Worm (Caenorhabditis elegans) whole organism, L2 larva: ENCODE data around the gene lipl-2.

Experiments
- ama-1 ChIP-seq: fragments of 150-350 bp; optimal IDR thresholded peaks from 2 replicates; lab custom pipeline; 2018; ENCODE audit warnings: inconsistent platforms
- nhr-11 ChIP-seq: fragments of 150-350 bp; optimal IDR thresholded peaks from 2 replicates; lab custom pipeline; 2014; ENCODE audit warnings: missing biosample characterization, missing genetic modification characterization
- nhr-25 ChIP-seq: fragments of 150-350 bp; sonication (generic microtip); optimal IDR thresholded peaks from 3 replicates; lab custom pipeline; 2014; ENCODE audit warnings: missing biosample characterization, missing genetic modification characterization
- zag-1 ChIP-seq: fragments of 150-350 bp; optimal IDR thresholded peaks from 2 replicates; lab custom pipeline; 2014; ENCODE audit warnings: missing biosample characterization, missing genetic modification characterization

DNA sequence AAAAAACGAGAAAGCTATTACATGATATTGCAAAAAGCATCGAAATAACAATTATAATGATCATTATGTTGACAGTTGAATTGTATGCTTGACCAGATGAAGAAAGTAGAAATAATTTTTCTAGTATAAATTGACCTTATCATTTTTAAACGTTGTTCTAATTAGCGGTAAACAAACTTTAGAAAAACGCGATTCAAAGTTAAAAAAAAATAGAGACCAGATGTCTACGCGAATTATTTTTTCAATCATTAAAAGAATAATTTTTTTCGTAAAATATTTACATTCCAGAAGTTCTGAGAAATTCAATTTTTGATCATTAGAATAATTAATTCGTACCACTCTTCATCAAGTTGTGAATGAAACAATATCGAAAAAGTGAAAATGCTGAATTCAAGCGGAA lies 10.6 kb downstream of the lipl-2 start, which contains the start of gene F46B6.10:
- no peak for TF ChIP-seq ama-1
- TF ChIP-seq nhr-25 (tag; lab: Kevin White, UChicago): no peak
- TF ChIP-seq zag-1 (tag; lab: Kevin White, UChicago): no peak
- TF ChIP-seq nhr-11 (tag; lab: Kevin White, UChicago): no peak
